Worm (Caenorhabditis elegans): Measurements from ENCODE around the gene K02C4.5.

The K02C4.5 gene

DNA sequence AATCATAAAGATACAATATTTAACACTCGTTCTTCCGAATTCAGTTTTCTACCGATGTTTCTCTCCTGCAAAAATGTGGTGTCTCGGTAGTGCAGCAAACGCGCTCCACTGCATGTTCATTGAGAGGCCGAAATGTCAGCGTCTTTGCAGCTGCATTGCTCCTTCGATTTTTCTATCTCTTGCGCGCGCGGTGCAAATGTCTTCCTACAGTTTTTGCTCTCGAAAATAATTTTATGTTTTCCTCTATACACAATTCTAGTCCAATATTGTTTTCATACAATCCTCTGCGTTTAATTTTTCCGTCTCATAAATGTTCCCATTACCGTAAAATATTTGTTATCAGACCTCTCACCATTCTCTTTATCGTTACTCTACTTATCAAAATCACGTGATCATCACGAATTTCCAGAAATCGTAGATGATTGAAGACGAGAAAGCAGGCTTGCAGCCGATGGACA, 15.9 kb upstream of the K02C4.5 start, which contains the start of gene ufd-2 (continued):
- TF ChIP-seq nhr-11 (tag; optimal IDR thresholded peaks at IDR 0.05) = no peak
- TF ChIP-seq irx-1 (tag; optimal IDR thresholded peaks at IDR 0.05) = no peak
- TF ChIP-seq efl-3 (GFP tag; optimal IDR thresholded peaks at IDR 0.05) = no peak
- TF ChIP-seq swsn-7 (tag; optimal IDR thresholded peaks at IDR 0.05) = peak; percentile 55
- TF ChIP-seq skn-1 (tag; optimal IDR thresholded peaks at IDR 0.05) = peak; percentile 89
- no peak for TF ChIP-seq unc-62 (GFP tag; optimal IDR thresholded peaks at IDR 0.05)
- peak; percentile 53 for TF ChIP-seq elt-2 (tag; optimal IDR thresholded peaks at IDR 0.05)
- TF ChIP-seq nhr-12 (tag; optimal IDR thresholded peaks at IDR 0.05) = no peak
- TF ChIP-seq nhr-20 (tag; optimal IDR thresholded peaks at IDR 0.05) = peak; percentile 70
- peak; percentile 5 for TF ChIP-seq zag-1 (tag; optimal IDR thresholded peaks at IDR 0.05)
- TF ChIP-seq mab-9 (GFP tag; IDR thresholded peaks at IDR 0.05) = no peak
- no peak for TF ChIP-seq ceh-90 (tag; optimal IDR thresholded peaks at IDR 0.05)
- TF ChIP-seq ces-1 (GFP tag; optimal IDR thresholded peaks at IDR 0.05) = no peak
- peak; percentile 74 for TF ChIP-seq nhr-71 (tag; optimal IDR thresholded peaks at IDR 0.05)
- no peak for TF ChIP-seq sup-37 (GFP tag; optimal IDR thresholded peaks at IDR 0.05)
- TF ChIP-seq lin-35 (GFP tag; optimal IDR thresholded peaks at IDR 0.05) = peak; percentile 72 to 83
- peak; percentile 60 for TF ChIP-seq nhr-90 (tag; optimal IDR thresholded peaks at IDR 0.05; ENCODE audit: poor library complexity)
- TF ChIP-seq fkh-8 (tag; optimal IDR thresholded peaks at IDR 0.05) = peak; percentile 70
- peak; percentile 61 to 75 (median 66) for TF ChIP-seq dpl-1 (GFP tag; optimal IDR thresholded peaks at IDR 0.05)
- no peak for TF ChIP-seq ceh-88 (GFP tag; IDR thresholded peaks at IDR 0.05)
- TF ChIP-seq F16B12.6 (tag; optimal IDR thresholded peaks at IDR 0.05) = peak; percentile 66
- TF ChIP-seq vab-15 (tag; optimal IDR thresholded peaks at IDR 0.05) = peak; percentile 77
- TF ChIP-seq hlh-17 (GFP tag; optimal IDR thresholded peaks at IDR 0.05; ENCODE audit: borderline replicate concordance) = no peak
- TF ChIP-seq tbx-2 (tag; optimal IDR thresholded peaks at IDR 0.05) = no peak
- peak; percentile 11 for TF ChIP-seq C04F5.9 (tag; optimal IDR thresholded peaks at IDR 0.05)
- no peak for TF ChIP-seq C34B4.2 (tag; optimal IDR thresholded peaks at IDR 0.05)
- TF ChIP-seq ama-1 (optimal IDR thresholded peaks at IDR 0.05) = no peak
- no peak for TF ChIP-seq egl-27 (tag; optimal IDR thresholded peaks at IDR 0.05)
- TF ChIP-seq aly-2 (tag; optimal IDR thresholded peaks at IDR 0.05) = no peak
- TF ChIP-seq unc-130 (tag; optimal IDR thresholded peaks at IDR 0.05) = peak; percentile 16
- TF ChIP-seq jun-1 (tag; optimal IDR thresholded peaks at IDR 0.05) = peak; percentile 50

- TF ChIP-seq C04F5.9 (tag; optimal IDR thresholded peaks at IDR 0.05) = no peak
- no peak for TF ChIP-seq ceh-82 (tag; optimal IDR thresholded peaks at IDR 0.05)
- no peak for TF ChIP-seq efl-3 (GFP tag; optimal IDR thresholded peaks at IDR 0.05)
- no peak for TF ChIP-seq lin-13 (GFP tag; optimal IDR thresholded peaks at IDR 0.05)
- TF ChIP-seq tbx-2 (tag; optimal IDR thresholded peaks at IDR 0.05) = no peak
- no peak for TF ChIP-seq ceh-88 (GFP tag; IDR thresholded peaks at IDR 0.05)
- TF ChIP-seq xbp-1 (tag; optimal IDR thresholded peaks at IDR 0.05) = no peak
- no peak for TF ChIP-seq tlp-1 (tag; optimal IDR thresholded peaks at IDR 0.05)
- no peak for TF ChIP-seq ets-5 (GFP tag; IDR thresholded peaks at IDR 0.05)
- no peak for TF ChIP-seq lir-3 (tag; optimal IDR thresholded peaks at IDR 0.05; ENCODE audit: poor library complexity)
Measured at ce11 chrII:8065985-8066384, 12.2 kb upstream of the K02C4.5 start, which contains the start of gene pdha-1. Gene pdha-1 (plus strand): TSS chrII:8066285.

ce11 chrII:8071012-8071625, 7.1 kb upstream of the K02C4.5 start:
- TF ChIP-seq dsc-1 (tag; optimal IDR thresholded peaks at IDR 0.05) = no peak
- no peak for TF ChIP-seq mab-9 (GFP tag; IDR thresholded peaks at IDR 0.05)
- no peak for TF ChIP-seq unc-30 (tag; optimal IDR thresholded peaks at IDR 0.05)
- TF ChIP-seq lin-14 (GFP tag; optimal IDR thresholded peaks at IDR 0.05) = peak; percentile 46
- no peak for TF ChIP-seq efl-1 (optimal IDR thresholded peaks at IDR 0.05)
- TF ChIP-seq efl-1 (GFP tag; optimal IDR thresholded peaks at IDR 0.05 in 1 of 2) = no peak
- no peak for TF ChIP-seq lin-39 (tag; optimal IDR thresholded peaks at IDR 0.05)
- TF ChIP-seq ceh-90 (tag; optimal IDR thresholded peaks at IDR 0.05) = no peak
- TF ChIP-seq snu-23 (GFP tag; optimal IDR thresholded peaks at IDR 0.05) = peak; percentile 3
- no peak for TF ChIP-seq fkh-10 (GFP tag; optimal IDR thresholded peaks at IDR 0.05)
- no peak for TF ChIP-seq unc-130 (tag; optimal IDR thresholded peaks at IDR 0.05)
- no peak for TF ChIP-seq C34B4.2 (tag; optimal IDR thresholded peaks at IDR 0.05)
- TF ChIP-seq elt-3 (tag; optimal IDR thresholded peaks at IDR 0.05) = peak in 5 of 6 experiments; percentile 18 to 66 (median 33)
- no peak for TF ChIP-seq nhr-47 (tag; optimal IDR thresholded peaks at IDR 0.05)
- TF ChIP-seq sox-4 (tag; optimal IDR thresholded peaks at IDR 0.05) = no peak
- no peak for TF ChIP-seq nhr-76 (tag; optimal IDR thresholded peaks at IDR 0.05)
- no peak for TF ChIP-seq lin-13 (GFP tag; optimal IDR thresholded peaks at IDR 0.05)
- no peak for TF ChIP-seq tlp-1 (tag; optimal IDR thresholded peaks at IDR 0.05)
- TF ChIP-seq nhr-28 (tag; optimal IDR thresholded peaks at IDR 0.05) = no peak
- no peak for TF ChIP-seq irx-1 (tag; optimal IDR thresholded peaks at IDR 0.05)
